Worm (Caenorhabditis elegans): ENCODE data around the gene gcna-1.

Gene gcna-1

DNA sequence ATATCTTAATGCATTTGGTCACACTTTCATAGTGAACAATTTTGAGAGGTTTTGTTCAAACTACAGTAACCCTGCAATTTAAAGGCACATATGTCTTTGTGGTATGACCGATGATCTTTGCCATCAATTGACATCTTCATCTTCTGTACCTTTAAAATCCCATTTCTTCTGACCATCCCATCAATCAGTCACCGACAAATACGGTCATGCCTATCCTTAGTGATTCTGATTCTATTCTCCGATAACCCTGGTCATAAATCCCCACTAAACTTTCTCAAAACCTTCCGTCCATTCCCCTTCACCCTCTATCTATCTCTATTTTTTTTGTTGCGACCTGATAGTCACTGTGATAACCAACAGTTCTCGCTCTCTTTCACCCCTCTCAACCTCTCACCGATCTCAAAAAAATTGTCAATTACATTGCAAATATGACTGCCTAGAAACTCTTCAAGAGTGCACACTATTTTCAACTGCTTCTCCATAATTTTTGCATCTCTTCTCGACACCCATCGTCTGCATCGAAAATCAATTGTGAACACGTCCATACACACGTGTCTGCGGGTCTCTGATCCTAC, 44.7 kb downstream of the gcna-1 start:
- no peak for TF ChIP-seq unc-62 (GFP tag; optimal IDR thresholded peaks at IDR 0.05)

DNA sequence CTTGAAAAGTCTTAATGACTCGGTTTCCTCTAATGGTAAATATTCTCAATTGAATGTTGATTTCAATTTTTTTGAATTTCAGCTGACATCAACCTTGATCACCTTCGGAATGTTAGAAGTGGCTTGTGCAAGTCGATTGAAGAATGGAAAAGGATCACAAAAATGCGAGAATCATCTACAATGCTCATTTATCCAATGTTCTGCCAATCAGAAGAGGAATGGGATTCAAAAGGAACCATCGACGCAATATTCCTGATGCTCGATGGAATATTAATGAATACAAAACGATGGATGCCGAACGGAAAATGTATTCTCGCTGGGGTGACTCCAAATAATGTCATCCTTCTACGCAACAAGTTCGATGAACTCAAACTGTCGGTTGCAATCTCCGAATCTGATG, 47.3 kb downstream of the gcna-1 start:
- no peak for TF ChIP-seq unc-62 (GFP tag; optimal IDR thresholded peaks at IDR 0.05)

DNA sequence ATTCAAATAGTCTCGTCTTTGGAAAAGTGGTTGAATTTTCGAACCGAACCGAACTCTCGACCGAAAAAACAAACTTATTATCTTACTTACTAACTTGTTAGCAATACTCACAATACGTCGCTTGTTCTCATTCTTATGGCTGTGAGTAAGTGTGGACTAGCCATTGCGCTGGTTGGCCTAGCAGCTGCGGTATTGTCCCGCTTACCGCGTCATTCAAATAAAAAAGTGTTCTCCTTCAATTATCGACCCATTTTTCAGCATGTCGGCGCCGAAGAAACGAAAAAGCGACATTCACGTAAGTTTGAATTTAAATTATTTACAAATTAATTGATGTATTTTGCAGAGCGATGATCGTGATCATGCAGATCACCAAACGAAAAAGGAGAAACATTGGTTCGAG, 49.8 kb downstream of the gcna-1 start:
- no peak for TF ChIP-seq unc-62 (GFP tag; optimal IDR thresholded peaks at IDR 0.05)

DNA sequence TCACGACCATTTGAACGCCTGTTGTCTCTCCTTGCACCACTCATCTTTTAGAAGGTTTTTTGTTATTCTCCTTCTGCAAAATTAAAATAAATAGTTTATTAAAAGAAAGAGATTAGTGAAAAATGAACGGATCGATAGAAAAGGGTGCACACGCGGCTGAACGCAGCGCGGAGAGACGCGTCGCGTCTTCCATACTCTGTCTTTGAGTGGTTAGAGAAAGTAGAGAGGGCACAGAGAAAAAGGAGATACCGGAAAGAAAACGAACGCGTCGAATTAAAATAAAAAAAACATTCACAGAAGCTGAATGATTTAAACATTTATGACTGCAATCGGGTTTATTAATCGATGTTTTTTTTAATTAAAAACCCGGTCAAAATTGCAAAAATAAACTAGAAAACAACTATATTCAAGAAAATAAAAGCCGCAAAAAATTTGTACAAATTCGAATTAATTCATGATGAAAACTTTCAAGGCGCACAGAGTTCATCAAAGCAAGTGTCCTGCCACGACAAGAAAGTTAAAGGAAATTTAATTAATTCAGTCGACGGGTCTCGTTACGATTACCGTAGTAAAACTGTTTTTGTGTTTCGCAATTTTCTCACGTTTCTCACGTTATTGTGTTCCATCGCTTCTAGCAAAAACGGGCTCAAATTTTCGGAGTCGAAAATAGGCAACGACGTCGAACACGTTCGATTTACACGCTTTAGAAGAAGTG, 50.6 kb downstream of the gcna-1 start, which contains the start of the genes nono-1 and nop-1:
nono-1 (minus strand) TSS at position 75 of the 715 bp plus-strand sequence.
nop-1 (plus strand) TSS at position 551 of the 715 bp plus-strand sequence.
- TF ChIP-seq unc-62 (GFP tag; optimal IDR thresholded peaks at IDR 0.05): no peak

Measured in whole organism, dauer.